Fruit fly (Drosophila melanogaster): ENCODE measurements around the gene kst.

- TF ChIP-seq CG11762 (GFP tag; optimal IDR thresholded peaks at IDR 0.05; ENCODE audit: insufficient read depth) (no peak), Sox14 (GFP tag; optimal IDR thresholded peaks at IDR 0.05) (no peak), OdsH (GFP tag; optimal IDR thresholded peaks at IDR 0.05) (no peak), lz (GFP tag; optimal IDR thresholded peaks at IDR 0.05) (no peak), Sox102F (GFP tag; optimal IDR thresholded peaks at IDR 0.05) (no peak), CG8119 (GFP tag; IDR thresholded peaks at IDR 0.05) (no peak)
These were observed 20.2 kb upstream of the kst start, which contains the start of gene Drsl5 for dm6 chr3L:3316441-3316840.

Measured in whole organism, prepupa.